Worm (Caenorhabditis elegans) whole organism, young adult: ENCODE measurements around the gene F52E1.9.

Experiments
- ccch-3 ChIP-seq: fragments of 200-800 bp; sonication (Bioruptor generic); optimal IDR thresholded peaks from 2 replicates; lab custom pipeline; 2018; ENCODE audit warnings: mild to moderate bottlenecking, missing genetic modification characterization, missing compliant biosample characterization
- gei-17 ChIP-seq: fragments of 200-800 bp; sonication (Bioruptor generic); optimal IDR thresholded peaks from 2 replicates; lab custom pipeline; 2018; ENCODE audit warnings: mild to moderate bottlenecking, missing genetic modification characterization, missing compliant biosample characterization
- unc-62 ChIP-seq: fragments of 150-350 bp; optimal IDR thresholded peaks from 2 replicates; lab custom pipeline; 2014; ENCODE audit warnings: missing biosample characterization, missing genetic modification reagents, missing genetic modification characterization
- ztf-3 ChIP-seq: fragments of 200-800 bp; sonication (Bioruptor generic); optimal IDR thresholded peaks from 2 replicates; lab custom pipeline; 2018; ENCODE audit warnings: mild to moderate bottlenecking, missing genetic modification characterization, missing compliant biosample characterization

DNA sequence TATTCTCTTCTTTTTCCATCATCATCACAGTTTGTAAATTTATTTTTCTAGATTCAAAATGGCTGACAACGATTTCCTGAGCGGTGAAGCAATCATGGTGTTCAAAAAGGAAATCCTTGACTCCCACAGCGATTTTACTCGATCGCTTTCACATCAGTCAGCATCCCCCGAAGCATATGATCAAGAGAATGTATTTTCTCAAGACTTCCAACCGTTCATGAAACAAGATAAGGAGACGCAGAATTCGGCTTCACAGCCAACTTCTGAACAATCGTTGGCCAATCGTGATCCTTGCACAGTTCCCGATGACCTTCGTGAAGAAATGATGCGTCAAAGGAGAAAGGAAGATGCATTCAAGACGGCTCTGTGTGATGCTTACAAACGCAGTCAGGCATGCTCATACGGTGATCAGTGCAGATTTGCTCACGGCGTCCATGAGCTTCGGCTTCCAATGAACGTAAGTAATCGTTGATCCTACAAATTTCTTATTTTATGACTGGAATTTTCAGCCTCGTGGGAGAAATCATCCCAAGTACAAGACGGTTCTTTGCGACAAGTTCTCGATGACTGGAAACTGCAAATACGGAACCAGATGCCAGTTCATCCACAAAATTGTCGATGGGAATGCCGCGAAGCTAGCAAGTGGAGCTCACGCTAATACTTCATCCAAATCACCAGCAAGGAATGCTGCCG lies 11.7 kb upstream of the F52E1.9 start, which contains the start of gene pos-1:
- TF ChIP-seq ztf-3 = no peak
- no peak for TF ChIP-seq gei-17 (GFP tag; lab: Kevin White, UChicago)
- TF ChIP-seq unc-62 (GFP tag; lab: Kevin White, UChicago) = no peak
- TF ChIP-seq ccch-3 (GFP tag; lab: Kevin White, UChicago) = no peak
